Fruit fly (Drosophila melanogaster) whole organism, embryonic: ENCODE data around the gene Pmm2.

ENCODE experiments used
- Adf1 ChIP-seq: fragments of 200-800 bp; sonication (Bioruptor generic); IDR thresholded peaks from 2 replicates; pipeline ENCODE4 v1.3.6; 2022; ENCODE audit warnings: missing biosample characterization, missing genetic modification characterization
- Bdp1 ChIP-seq: fragments of 200-800 bp; sonication (Bioruptor generic); optimal IDR thresholded peaks from 3 replicates; lab custom pipeline; 2016; ENCODE audit warnings: missing biosample characterization, missing genetic modification characterization
- Blimp-1 ChIP-seq: fragments of 200-800 bp; sonication (Bioruptor generic); optimal IDR thresholded peaks from 3 replicates; lab custom pipeline; 2018; ENCODE audit warnings: missing biosample characterization, missing genetic modification characterization, mild to moderate bottlenecking, moderate library complexity, missing genetic modification reagents
- CG10431 ChIP-seq: fragments of 200-800 bp; sonication (Bioruptor generic); optimal IDR thresholded peaks from 3 replicates; lab custom pipeline; 2018; ENCODE audit warnings: missing biosample characterization, mild to moderate bottlenecking, missing genetic modification characterization
- CG10462 ChIP-seq: fragments of 200-800 bp; sonication (Bioruptor generic); optimal IDR thresholded peaks from 2 replicates; lab custom pipeline; 2016; ENCODE audit warnings: missing biosample characterization, missing genetic modification characterization
- CG12744 ChIP-seq: fragments of 200-800 bp; sonication (Bioruptor generic); optimal IDR thresholded peaks from 2 replicates; lab custom pipeline; 2016; ENCODE audit warnings: missing biosample characterization, missing genetic modification characterization
- CG15696 ChIP-seq: fragments of 200-800 bp; sonication (Bioruptor generic); optimal IDR thresholded peaks from 2 replicates; lab custom pipeline; 2019; ENCODE audit warnings: missing biosample characterization, mild to moderate bottlenecking, missing genetic modification characterization, moderate library complexity
- CG1602 ChIP-seq: fragments of 200-800 bp; sonication (Bioruptor generic); optimal IDR thresholded peaks from 3 replicates; lab custom pipeline; 2016; ENCODE audit warnings: missing biosample characterization, missing genetic modification characterization
- CG1792 ChIP-seq: fragments of 200-800 bp; sonication (Bioruptor generic); optimal IDR thresholded peaks from 2 replicates; lab custom pipeline; 2016; ENCODE audit warnings: missing biosample characterization, missing genetic modification characterization
- CG2129 ChIP-seq: fragments of 200-800 bp; sonication (Bioruptor generic); IDR thresholded peaks from 2 replicates; pipeline ENCODE4 v1.3.6; 2022; ENCODE audit warnings: missing biosample characterization, missing genetic modification characterization; ENCODE audit not compliant: partially characterized antibody
- CG2712 ChIP-seq: fragments of 200-800 bp; optimal IDR thresholded peaks from 3 replicates; lab custom pipeline; 2019; ENCODE audit warnings: missing biosample characterization, mild to moderate bottlenecking, missing genetic modification characterization, moderate library complexity
- CG3847 ChIP-seq: fragments of 200-800 bp; sonication (Bioruptor generic); IDR thresholded peaks from 2 replicates; pipeline ENCODE4 v1.3.6; 2022; ENCODE audit warnings: missing biosample characterization, missing genetic modification characterization
- CG4360 ChIP-seq: fragments of 200-800 bp; sonication (Bioruptor generic); IDR thresholded peaks from 2 replicates; pipeline ENCODE4 v1.3.6; 2022; ENCODE audit warnings: missing biosample characterization, missing genetic modification characterization
- CG4707 ChIP-seq: fragments of 200-800 bp; sonication (Bioruptor generic); optimal IDR thresholded peaks from 2 replicates; lab custom pipeline; 2018; ENCODE audit warnings: missing biosample characterization, mild to moderate bottlenecking, missing genetic modification characterization, moderate library complexity
- CG5245 ChIP-seq: fragments of 200-800 bp; sonication (Bioruptor generic); optimal IDR thresholded peaks from 3 replicates; lab custom pipeline; 2016; ENCODE audit warnings: missing biosample characterization, missing genetic modification characterization
- CG6689 ChIP-seq: fragments of 200-800 bp; sonication (Bioruptor generic); IDR thresholded peaks from 2 replicates; pipeline ENCODE4 v1.3.6; 2022; ENCODE audit warnings: missing biosample characterization, missing genetic modification characterization
- CG6765 ChIP-seq: fragments of 200-800 bp; sonication (Bioruptor generic); optimal IDR thresholded peaks from 3 replicates; lab custom pipeline; 2017; ENCODE audit warnings: missing biosample characterization, mild to moderate bottlenecking, missing genetic modification characterization
- CG8290 ChIP-seq, 3 experiments: fragments of 200-800 bp; sonication (Bioruptor generic); optimal IDR thresholded peaks; 2 replicates each; lab custom pipeline; 2016 to 2019; ENCODE audit warnings: missing biosample characterization in 3 of 3, missing genetic modification characterization in 3 of 3, mild to moderate bottlenecking in 2 of 3, moderate library complexity in 1 of 3
- CG8924 ChIP-seq: fragments of 200-800 bp; optimal IDR thresholded peaks from 3 replicates; lab custom pipeline; 2019; ENCODE audit warnings: missing biosample characterization, mild to moderate bottlenecking, missing genetic modification characterization, moderate library complexity
- CoRest ChIP-seq: fragments of 200-800 bp; sonication (Bioruptor generic); optimal IDR thresholded peaks from 3 replicates; lab custom pipeline; 2018; ENCODE audit warnings: missing biosample characterization, mild to moderate bottlenecking, missing genetic modification characterization, moderate library complexity
- D19B ChIP-seq: fragments of 200-800 bp; sonication (Bioruptor generic); optimal IDR thresholded peaks from 2 replicates; lab custom pipeline; 2017; ENCODE audit warnings: missing biosample characterization, mild to moderate bottlenecking, missing genetic modification characterization
- Dfd ChIP-seq, 2 experiments: fragments of >200 bp; optimal IDR thresholded peaks; 2 replicates each; lab custom pipeline; 2017; ENCODE audit warnings: missing biosample characterization in 2 of 2, missing genetic modification characterization in 2 of 2
- Dll ChIP-seq: fragments of 200-800 bp; sonication (Bioruptor generic); IDR thresholded peaks from 4 replicates; pipeline ENCODE4 v1.3.6; 2022; ENCODE audit warnings: missing biosample characterization, missing genetic modification characterization; ENCODE audit not compliant: partially characterized antibody
- Doc2 ChIP-seq: fragments of 200-800 bp; sonication (Bioruptor generic); IDR thresholded peaks from 2 replicates; pipeline ENCODE4 v1.3.6; 2022; ENCODE audit warnings: missing biosample characterization, missing genetic modification characterization
- Doc3 ChIP-seq: fragments of 200-800 bp; sonication (Bioruptor generic); IDR thresholded peaks from 3 replicates; pipeline ENCODE4 v1.3.6; 2022; ENCODE audit warnings: missing biosample characterization, missing genetic modification characterization; ENCODE audit not compliant: partially characterized antibody
- Ets97D ChIP-seq: fragments of 200-800 bp; sonication (Bioruptor generic); optimal IDR thresholded peaks from 3 replicates; lab custom pipeline; 2016; ENCODE audit warnings: missing biosample characterization, missing genetic modification characterization
- Fer2 ChIP-seq: fragments of 200-800 bp; sonication (Bioruptor generic); optimal IDR thresholded peaks from 2 replicates; lab custom pipeline; 2018; ENCODE audit warnings: missing biosample characterization, mild to moderate bottlenecking, missing genetic modification characterization, moderate library complexity
- GATAe ChIP-seq: fragments of 200-800 bp; sonication (Bioruptor generic); conservative IDR thresholded peaks from 2 replicates; pipeline ENCODE4 v1.3.6; 2022; ENCODE audit warnings: missing biosample characterization, missing genetic modification characterization
- Hand ChIP-seq: fragments of 200-800 bp; sonication (Bioruptor generic); optimal IDR thresholded peaks from 2 replicates; lab custom pipeline; 2017; ENCODE audit warnings: mild to moderate bottlenecking, missing biosample characterization, missing genetic modification reagents, missing genetic modification characterization
- Lhr ChIP-seq: fragments of 200-800 bp; sonication (Bioruptor generic); optimal IDR thresholded peaks from 3 replicates; lab custom pipeline; 2017; ENCODE audit warnings: mild to moderate bottlenecking, missing biosample characterization, missing genetic modification reagents, missing genetic modification characterization
- Lpt ChIP-seq: fragments of >200 bp; optimal IDR thresholded peaks from 2 replicates; lab custom pipeline; 2018; ENCODE audit warnings: missing biosample characterization, missing genetic modification characterization
- Max ChIP-seq: fragments of 200-800 bp; sonication (Bioruptor generic); optimal IDR thresholded peaks from 2 replicates; lab custom pipeline; 2016; ENCODE audit warnings: missing biosample characterization, mild to moderate bottlenecking, missing genetic modification characterization
- NFAT ChIP-seq: fragments of 200-800 bp; sonication (Bioruptor generic); IDR thresholded peaks from 2 replicates; pipeline ENCODE4 v1.3.6; 2022; ENCODE audit warnings: missing biosample characterization, missing genetic modification characterization
- Pdp1 ChIP-seq, 2 experiments: fragments of 200-800 bp; sonication (Bioruptor generic); optimal IDR thresholded peaks; 3 replicates each; lab custom pipeline; 2016; ENCODE audit warnings: missing biosample characterization in 2 of 2, missing genetic modification characterization in 2 of 2, mild to moderate bottlenecking in 1 of 2, moderate library complexity in 1 of 2
- Sox100B ChIP-seq: fragments of 200-800 bp; sonication (Bioruptor generic); optimal IDR thresholded peaks from 3 replicates; lab custom pipeline; 2018; ENCODE audit warnings: missing biosample characterization, mild to moderate bottlenecking, missing genetic modification characterization
- caup ChIP-seq: fragments of 200-800 bp; sonication (Bioruptor generic); optimal IDR thresholded peaks from 3 replicates; lab custom pipeline; 2017; ENCODE audit warnings: missing biosample characterization, mild to moderate bottlenecking, missing genetic modification characterization, moderate library complexity; ENCODE audit not compliant: severe bottlenecking
- cg ChIP-seq: fragments of 200-800 bp; sonication (Bioruptor generic); optimal IDR thresholded peaks from 3 replicates; lab custom pipeline; 2019; ENCODE audit warnings: missing biosample characterization, mild to moderate bottlenecking, missing genetic modification characterization, moderate library complexity
- corto ChIP-seq: fragments of 200-800 bp; sonication (Bioruptor generic); optimal IDR thresholded peaks from 2 replicates; lab custom pipeline; 2016; ENCODE audit warnings: missing biosample characterization, mild to moderate bottlenecking, missing genetic modification characterization, moderate library complexity
- dmrt99B ChIP-seq: fragments of 200-800 bp; sonication (Bioruptor generic); optimal IDR thresholded peaks from 2 replicates; lab custom pipeline; 2018; ENCODE audit warnings: missing biosample characterization, mild to moderate bottlenecking, missing genetic modification characterization, moderate library complexity
- esg ChIP-seq: fragments of 200-800 bp; sonication (Bioruptor generic); conservative IDR thresholded peaks from 2 replicates; pipeline ENCODE4 v1.3.6; 2022; ENCODE audit warnings: missing biosample characterization, missing genetic modification characterization
- fd3F ChIP-seq: fragments of 200-800 bp; sonication (Bioruptor generic); optimal IDR thresholded peaks from 2 replicates; lab custom pipeline; 2018; ENCODE audit warnings: missing biosample characterization, mild to moderate bottlenecking, missing genetic modification characterization, moderate library complexity
- fd64A ChIP-seq: fragments of 200-800 bp; sonication (Bioruptor generic); optimal IDR thresholded peaks from 3 replicates; lab custom pipeline; 2018; ENCODE audit warnings: missing biosample characterization, mild to moderate bottlenecking, missing genetic modification characterization
- nerfin-2 ChIP-seq: fragments of 200-800 bp; sonication (Bioruptor generic); IDR thresholded peaks from 2 replicates; pipeline ENCODE4 v1.3.6; 2022; ENCODE audit warnings: missing biosample characterization, missing genetic modification characterization; ENCODE audit not compliant: partially characterized antibody
- nom ChIP-seq: fragments of 200-800 bp; sonication (Bioruptor generic); optimal IDR thresholded peaks from 2 replicates; lab custom pipeline; 2017; ENCODE audit warnings: missing biosample characterization, missing genetic modification characterization, mild to moderate bottlenecking, moderate library complexity, missing genetic modification reagents
- pzg ChIP-seq: fragments of 200-800 bp; sonication (Bioruptor generic); optimal IDR thresholded peaks from 3 replicates; lab custom pipeline; 2018; ENCODE audit warnings: missing biosample characterization, mild to moderate bottlenecking, missing genetic modification characterization, moderate library complexity
- run ChIP-seq: fragments of 200-800 bp; sonication (Bioruptor generic); optimal IDR thresholded peaks from 3 replicates; lab custom pipeline; 2018; ENCODE audit warnings: missing biosample characterization, mild to moderate bottlenecking, missing genetic modification characterization
- sim ChIP-seq: fragments of 200-800 bp; sonication (Bioruptor generic); IDR thresholded peaks from 2 replicates; pipeline ENCODE4 v1.3.6; 2022; ENCODE audit warnings: missing biosample characterization, missing genetic modification characterization
- ttk ChIP-seq: fragments of 200-800 bp; sonication (Bioruptor generic); IDR thresholded peaks from 2 replicates; pipeline ENCODE4 v2.1.2; 2022; ENCODE audit warnings: missing biosample characterization, missing genetic modification characterization
- usp ChIP-seq: fragments of >200 bp; optimal IDR thresholded peaks from 2 replicates; lab custom pipeline; 2017; ENCODE audit warnings: missing biosample characterization, missing genetic modification characterization
- zen2 ChIP-seq: fragments of 200-800 bp; sonication (Bioruptor generic); IDR thresholded peaks from 3 replicates; pipeline ENCODE4 v1.3.6; 2022; ENCODE audit warnings: missing biosample characterization, missing genetic modification characterization; ENCODE audit not compliant: partially characterized antibody

Pmm2 gene

DNA sequence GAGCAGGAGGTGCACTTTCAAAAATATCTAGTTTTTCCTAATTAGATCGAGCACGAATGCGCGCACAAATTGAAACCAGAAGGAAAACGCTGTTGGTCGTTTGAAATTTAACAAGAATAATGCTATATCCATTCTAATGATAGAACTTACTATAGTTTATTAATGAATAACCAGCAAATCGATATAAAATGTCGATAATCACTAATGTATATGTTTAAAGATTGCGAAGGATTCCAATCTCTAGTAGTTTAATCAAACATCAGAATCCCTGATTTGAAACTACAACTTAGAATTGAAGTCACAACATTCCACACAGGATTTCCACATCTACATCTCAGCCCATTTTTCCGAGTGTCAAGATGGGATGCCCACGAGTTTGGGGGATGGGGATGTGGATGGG lies 31.0 kb downstream of the Pmm2 start (continued):
- TF ChIP-seq esg (GFP tag; lab: Robert Waterston, UW) (no peak), Ets97D (GFP tag; lab: Kevin White, UChicago) (no peak), CG10462 (GFP tag; lab: Kevin White, UChicago) (no peak), CG12744 (GFP tag; lab: Kevin White, UChicago) (no peak), ttk (GFP tag; lab: Robert Waterston, UW) (no peak), Bdp1 (GFP tag; lab: Kevin White, UChicago) (no peak), sim (no peak), nerfin-2 (GFP tag; lab: Robert Waterston, UW) (no peak), CG10431 (no peak), Doc2 (GFP tag; lab: Robert Waterston, UW) (no peak), Adf1 (GFP tag; lab: Robert Waterston, UW) (no peak), caup (GFP tag; lab: Kevin White, UChicago) (no peak), CG6765 (no peak), fd3F (no peak), run (tag; lab: Kevin White, UChicago) (no peak), Lhr (GFP tag; lab: Kevin White, UChicago) (no peak), Doc3 (GFP tag; lab: Robert Waterston, UW) (no peak), CG4360 (GFP tag; lab: Robert Waterston, UW) (no peak), Hand (no peak), fd64A (GFP tag; lab: Kevin White, UChicago) (no peak), Dfd (GFP tag; optimal IDR thresholded peaks at IDR 0.05; lab: Kevin White, UChicago) (no peak), D19B (GFP tag; lab: Kevin White, UChicago) (no peak), Dll (GFP tag; lab: Robert Waterston, UW) (no peak), cg (GFP tag; lab: Kevin White, UChicago) (no peak), dmrt99B (tag; lab: Kevin White, UChicago) (peak; percentile 32), CG8924 (tag; lab: Kevin White, UChicago) (no peak), CG15696 (tag; lab: Kevin White, UChicago) (no peak), nom (GFP tag; lab: Kevin White, UChicago) (no peak), CG3847 (GFP tag; lab: Robert Waterston, UW) (no peak), GATAe (GFP tag; lab: Robert Waterston, UW) (no peak), Lpt (no peak), CG5245 (no peak), CG2712 (peak; percentile 38), pzg (GFP tag; lab: Kevin White, UChicago) (no peak), Blimp-1 (GFP tag; lab: Kevin White, UChicago) (peak; percentile 23), CG2129 (GFP tag; lab: Robert Waterston, UW) (no peak), zen2 (no peak), Max (GFP tag; lab: Kevin White, UChicago) (no peak), usp (no peak), CG4707 (GFP tag; lab: Kevin White, UChicago) (no peak), Pdp1 (GFP tag; optimal IDR thresholded peaks at IDR 0.05; lab: Kevin White, UChicago) (no peak), CG1792 (no peak), CG1602 (GFP tag; lab: Kevin White, UChicago) (peak; percentile 10), CG8290 (GFP tag; optimal IDR thresholded peaks at IDR 0.05; lab: Kevin White, UChicago) (no peak), CG8290 (tag; optimal IDR thresholded peaks at IDR 0.05; lab: Kevin White, UChicago) (no peak), Fer2 (no peak), CG6689 (GFP tag; lab: Robert Waterston, UW) (no peak), corto (GFP tag; lab: Kevin White, UChicago) (no peak), CoRest (tag; lab: Kevin White, UChicago) (peak; percentile 22), Sox100B (GFP tag; lab: Kevin White, UChicago) (peak; percentile 40), NFAT (GFP tag; lab: Robert Waterston, UW) (no peak)
